Fruit fly (Drosophila melanogaster) whole organism, embryonic: Measurements from ENCODE around the gene CG14085.

Experiments used
- CG10147 ChIP-seq: fragments of 200-800 bp; sonication (Bioruptor generic); optimal IDR thresholded peaks from 2 replicates; lab custom pipeline; 2019; ENCODE audit warnings: missing biosample characterization, mild to moderate bottlenecking, missing genetic modification characterization, moderate library complexity
- CG10431 ChIP-seq: fragments of 200-800 bp; sonication (Bioruptor generic); optimal IDR thresholded peaks from 3 replicates; lab custom pipeline; 2018; ENCODE audit warnings: missing biosample characterization, mild to moderate bottlenecking, missing genetic modification characterization
- CG12391 ChIP-seq: fragments of 200-800 bp; sonication (Bioruptor generic); optimal IDR thresholded peaks from 3 replicates; lab custom pipeline; 2018; ENCODE audit warnings: missing biosample characterization, mild to moderate bottlenecking, missing genetic modification characterization, moderate library complexity
- CG15601 ChIP-seq: fragments of 200-800 bp; sonication (Bioruptor generic); optimal IDR thresholded peaks from 3 replicates; lab custom pipeline; 2019; ENCODE audit warnings: missing biosample characterization, mild to moderate bottlenecking, missing genetic modification characterization, moderate library complexity
- CG17802 ChIP-seq: fragments of 200-800 bp; sonication (Bioruptor generic); optimal IDR thresholded peaks from 2 replicates; lab custom pipeline; 2018; ENCODE audit warnings: missing biosample characterization, mild to moderate bottlenecking, missing genetic modification characterization, moderate library complexity
- CG2678 ChIP-seq: fragments of 200-800 bp; sonication (Bioruptor generic); optimal IDR thresholded peaks from 3 replicates; lab custom pipeline; 2019; ENCODE audit warnings: missing biosample characterization, mild to moderate bottlenecking, missing genetic modification characterization, moderate library complexity
- CG2712 ChIP-seq: fragments of 200-800 bp; optimal IDR thresholded peaks from 3 replicates; lab custom pipeline; 2019; ENCODE audit warnings: missing biosample characterization, mild to moderate bottlenecking, missing genetic modification characterization, moderate library complexity
- CG31441 ChIP-seq: fragments of 200-800 bp; sonication (Bioruptor generic); IDR thresholded peaks from 2 replicates; pipeline ENCODE4 v1.3.6; 2022; ENCODE audit warnings: missing biosample characterization, missing genetic modification characterization
- CG33557 ChIP-seq: fragments of 200-800 bp; sonication (Bioruptor generic); optimal IDR thresholded peaks from 2 replicates; lab custom pipeline; 2019; ENCODE audit warnings: missing biosample characterization, mild to moderate bottlenecking, missing genetic modification characterization, moderate library complexity
- CG3726 ChIP-seq: fragments of 200-800 bp; sonication (Bioruptor generic); IDR thresholded peaks from 3 replicates; pipeline ENCODE4, ENCODE4 v1.3.6; 2022; ENCODE audit warnings: missing biosample characterization, missing genetic modification characterization
- CG42726 ChIP-seq: fragments of 200-800 bp; sonication (Bioruptor generic); IDR thresholded peaks from 2 replicates; pipeline ENCODE4 v1.3.6; 2022; ENCODE audit warnings: missing biosample characterization, missing genetic modification characterization; ENCODE audit not compliant: partially characterized antibody
- CG4424 ChIP-seq: fragments of 200-800 bp; sonication (Bioruptor generic); optimal IDR thresholded peaks from 3 replicates; lab custom pipeline; 2016; ENCODE audit warnings: missing biosample characterization, missing genetic modification characterization
- CG6683 ChIP-seq: fragments of 200-800 bp; sonication (Bioruptor generic); optimal IDR thresholded peaks from 2 replicates; lab custom pipeline; 2017; ENCODE audit warnings: missing biosample characterization, mild to moderate bottlenecking, missing genetic modification characterization, missing genetic modification reagents
- CG7839 ChIP-seq: fragments of 200-800 bp; sonication (Bioruptor generic); optimal IDR thresholded peaks from 3 replicates; lab custom pipeline; 2018; ENCODE audit warnings: missing biosample characterization, mild to moderate bottlenecking, missing genetic modification characterization, moderate library complexity
- CG8388 ChIP-seq: fragments of 200-800 bp; sonication (Bioruptor generic); optimal IDR thresholded peaks from 2 replicates; lab custom pipeline; 2019; ENCODE audit warnings: missing biosample characterization, mild to moderate bottlenecking, missing genetic modification characterization, moderate library complexity
- CG9727 ChIP-seq: fragments of 200-800 bp; sonication (Bioruptor generic); optimal IDR thresholded peaks from 3 replicates; lab custom pipeline; 2017; ENCODE audit warnings: missing biosample characterization, mild to moderate bottlenecking, missing genetic modification characterization
- D19A ChIP-seq: fragments of 200-800 bp; optimal IDR thresholded peaks from 3 replicates; lab custom pipeline; 2019; ENCODE audit warnings: missing biosample characterization, mild to moderate bottlenecking, missing genetic modification characterization, moderate library complexity
- Dip3 ChIP-seq: fragments of 200-800 bp; sonication (Bioruptor generic); optimal IDR thresholded peaks from 3 replicates; lab custom pipeline; 2016; ENCODE audit warnings: missing biosample characterization, missing genetic modification characterization
- Doc2 ChIP-seq: fragments of 200-800 bp; sonication (Bioruptor generic); IDR thresholded peaks from 2 replicates; pipeline ENCODE4 v1.3.6; 2022; ENCODE audit warnings: missing biosample characterization, missing genetic modification characterization
- HLH54F ChIP-seq: fragments of 200-800 bp; sonication (Bioruptor generic); optimal IDR thresholded peaks from 3 replicates; lab custom pipeline; 2016; ENCODE audit warnings: missing biosample characterization, missing genetic modification characterization
- Hmr ChIP-seq: fragments of 200-800 bp; sonication (Bioruptor generic); optimal IDR thresholded peaks from 3 replicates; lab custom pipeline; 2017; ENCODE audit warnings: mild to moderate bottlenecking, missing biosample characterization, missing genetic modification reagents, missing genetic modification characterization
- Hr51 ChIP-seq, 2 experiments: fragments of 200-800 bp; sonication (Bioruptor generic); optimal IDR thresholded peaks; 2 replicates in 1 of 2; 3 replicates in 1 of 2; lab custom pipeline; 2016 to 2018; ENCODE audit warnings: missing biosample characterization in 2 of 2, missing genetic modification characterization in 2 of 2, mild to moderate bottlenecking in 1 of 2, moderate library complexity in 1 of 2
- Ptx1 ChIP-seq: fragments of 200-800 bp; sonication (Bioruptor generic); IDR thresholded peaks from 2 replicates; pipeline ENCODE4 v1.3.6; 2022; ENCODE audit warnings: missing biosample characterization, missing genetic modification characterization
- Side ChIP-seq: fragments of 200-800 bp; sonication (Bioruptor generic); optimal IDR thresholded peaks from 2 replicates; lab custom pipeline; 2016; ENCODE audit warnings: missing biosample characterization, missing genetic modification characterization
- Sox102F ChIP-seq: fragments of 200-800 bp; sonication (Bioruptor generic); optimal IDR thresholded peaks from 2 replicates; lab custom pipeline; 2018; ENCODE audit warnings: missing biosample characterization, mild to moderate bottlenecking, missing genetic modification characterization, moderate library complexity
- Ssrp ChIP-seq: fragments of 200-800 bp; sonication (Bioruptor generic); optimal IDR thresholded peaks from 2 replicates; lab custom pipeline; 2018; ENCODE audit warnings: missing biosample characterization, mild to moderate bottlenecking, missing genetic modification characterization, moderate library complexity
- Xbp1 ChIP-seq: fragments of 200-800 bp; sonication (Bioruptor generic); optimal IDR thresholded peaks from 3 replicates; lab custom pipeline; 2016; ENCODE audit warnings: missing biosample characterization, mild to moderate bottlenecking, missing genetic modification characterization
- abd-A ChIP-seq: fragments of 200-800 bp; sonication (Bioruptor generic); optimal IDR thresholded peaks from 3 replicates; lab custom pipeline; 2019; ENCODE audit warnings: missing biosample characterization, mild to moderate bottlenecking, missing genetic modification characterization, moderate library complexity
- al ChIP-seq: fragments of 200-800 bp; sonication (Bioruptor generic); IDR thresholded peaks from 2 replicates; pipeline ENCODE4 v1.3.6; 2022; ENCODE audit warnings: missing biosample characterization, missing genetic modification characterization
- chinmo ChIP-seq: fragments of 200-800 bp; sonication (Bioruptor generic); IDR thresholded peaks from 4 replicates; pipeline ENCODE4 v1.3.6; 2022; ENCODE audit warnings: missing biosample characterization, missing genetic modification characterization; ENCODE audit not compliant: partially characterized antibody
- chm ChIP-seq: fragments of 200-800 bp; sonication (Bioruptor generic); IDR thresholded peaks from 2 replicates; pipeline ENCODE4 v1.3.6; 2022; ENCODE audit warnings: missing biosample characterization, missing genetic modification characterization
- crol ChIP-seq: fragments of 200-800 bp; sonication (Bioruptor generic); IDR thresholded peaks from 2 replicates; pipeline ENCODE4 v1.3.6; 2022; ENCODE audit warnings: missing biosample characterization, missing genetic modification characterization
- dmrt99B ChIP-seq: fragments of 200-800 bp; sonication (Bioruptor generic); optimal IDR thresholded peaks from 2 replicates; lab custom pipeline; 2018; ENCODE audit warnings: missing biosample characterization, mild to moderate bottlenecking, missing genetic modification characterization, moderate library complexity
- eve ChIP-seq, 2 experiments: fragments of >200 bp; optimal IDR thresholded peaks; 2 replicates each; lab custom pipeline; 2017; ENCODE audit warnings: missing biosample characterization in 2 of 2, missing genetic modification characterization in 2 of 2
- fd64A ChIP-seq: fragments of 200-800 bp; sonication (Bioruptor generic); optimal IDR thresholded peaks from 3 replicates; lab custom pipeline; 2018; ENCODE audit warnings: missing biosample characterization, mild to moderate bottlenecking, missing genetic modification characterization
- gem ChIP-seq: fragments of 200-800 bp; sonication (Bioruptor generic); optimal IDR thresholded peaks from 2 replicates; lab custom pipeline; 2019; ENCODE audit warnings: missing biosample characterization, mild to moderate bottlenecking, missing genetic modification characterization, moderate library complexity
- jing ChIP-seq: fragments of 200-800 bp; sonication (Bioruptor generic); optimal IDR thresholded peaks from 2 replicates; lab custom pipeline; 2018; ENCODE audit warnings: missing biosample characterization, mild to moderate bottlenecking, missing genetic modification characterization
- jumu ChIP-seq: fragments of 200-800 bp; sonication (Bioruptor generic); optimal IDR thresholded peaks from 3 replicates; lab custom pipeline; 2016; ENCODE audit warnings: missing biosample characterization, missing genetic modification characterization
- lbe ChIP-seq: fragments of 200-800 bp; sonication (Bioruptor generic); optimal IDR thresholded peaks from 2 replicates; lab custom pipeline; 2016; ENCODE audit warnings: missing biosample characterization, mild to moderate bottlenecking, missing genetic modification characterization
- maf-S ChIP-seq: fragments of 200-800 bp; sonication (Bioruptor generic); optimal IDR thresholded peaks from 2 replicates; lab custom pipeline; 2016; ENCODE audit warnings: missing biosample characterization, missing genetic modification characterization
- mirr ChIP-seq: fragments of 200-800 bp; sonication (Bioruptor generic); optimal IDR thresholded peaks from 3 replicates; lab custom pipeline; 2018; ENCODE audit warnings: missing biosample characterization, mild to moderate bottlenecking, missing genetic modification characterization
- sisA ChIP-seq: fragments of 200-800 bp; sonication (Bioruptor generic); IDR thresholded peaks from 2 replicates; pipeline ENCODE4 v1.3.6; 2022; ENCODE audit warnings: missing biosample characterization, missing genetic modification characterization
- tgo ChIP-seq: fragments of 200-800 bp; sonication (Bioruptor generic); IDR thresholded peaks from 3 replicates; pipeline ENCODE4 v1.3.6; 2022; ENCODE audit warnings: missing biosample characterization, missing genetic modification characterization
- tll ChIP-seq, 2 experiments: fragments of 200-800 bp in 1 of 2; fragments of >200 bp in 1 of 2; sonication (Bioruptor generic) in 1 of 2; optimal IDR thresholded peaks; 2 replicates each; lab custom pipeline; 2017 to 2019; ENCODE audit warnings: missing biosample characterization in 2 of 2, missing genetic modification characterization in 2 of 2, mild to moderate bottlenecking in 1 of 2, moderate library complexity in 1 of 2
- vvl ChIP-seq: fragments of 200-800 bp; sonication (Bioruptor generic); IDR thresholded peaks from 2 replicates; pipeline ENCODE4 v1.3.6; 2022; ENCODE audit warnings: missing biosample characterization, missing genetic modification characterization

CG14085 gene

DNA sequence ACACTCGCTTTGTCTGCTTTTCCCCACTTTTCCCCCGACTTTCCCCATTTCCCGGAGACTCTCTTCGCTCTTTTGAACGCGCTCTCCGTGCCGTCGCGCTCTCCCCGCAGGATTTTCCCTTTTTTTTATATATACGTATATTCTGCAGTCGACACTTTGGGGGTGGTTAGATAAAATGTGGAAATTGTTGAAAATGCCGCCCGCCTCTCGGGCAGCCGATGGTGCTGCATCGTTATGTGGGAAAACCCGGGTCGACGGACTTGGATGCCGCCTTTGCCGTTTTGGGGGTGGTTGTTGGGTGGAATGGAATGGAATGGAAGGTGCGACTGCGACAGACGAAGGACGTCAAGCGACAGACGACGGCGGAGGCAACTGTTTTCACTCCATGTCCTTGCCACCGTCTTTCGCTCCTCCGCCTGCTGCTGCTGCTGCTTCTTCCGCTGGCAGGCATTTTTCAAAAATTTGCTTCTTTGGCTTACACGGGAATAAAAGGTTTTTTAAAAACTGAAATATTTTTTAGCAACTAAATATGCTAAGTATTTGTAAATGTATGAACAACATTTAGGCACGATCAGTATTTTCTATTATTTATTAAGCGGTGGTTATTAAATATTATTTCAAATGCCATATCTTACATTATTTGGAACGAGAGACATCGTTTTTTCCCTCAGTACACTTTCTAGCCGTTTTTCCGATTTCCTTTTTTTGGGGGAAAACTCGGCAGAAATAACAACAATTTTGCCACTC is 38.2 kb upstream of the CG14085 start (continued):
- TF ChIP-seq CG2678 (tag; lab: Kevin White, UChicago) (peak; percentile 63), eve (GFP tag; optimal IDR thresholded peaks at IDR 0.05; lab: Kevin White, UChicago) (peak in 1 of 2 experiments; percentile 25), CG4424 (GFP tag; lab: Kevin White, UChicago) (no peak), mirr (no peak), gem (tag; lab: Kevin White, UChicago) (peak; percentile 71), dmrt99B (tag; lab: Kevin White, UChicago) (peak; percentile 63), Hmr (peak; percentile 59), jumu (no peak), Ptx1 (GFP tag; lab: Robert Waterston, UW) (peak; percentile 23; the same call in 1 of the 2 replicates), Xbp1 (GFP tag; lab: Kevin White, UChicago) (peak; percentile 39), CG42726 (GFP tag; lab: Robert Waterston, UW) (no peak), CG33557 (GFP tag; lab: Kevin White, UChicago) (no peak), CG9727 (GFP tag; lab: Kevin White, UChicago) (peak; percentile 43), lbe (GFP tag; lab: Kevin White, UChicago) (no peak), CG12391 (peak; percentile 50), D19A (tag; lab: Kevin White, UChicago) (peak; percentile 18), CG7839 (tag; lab: Kevin White, UChicago) (peak; percentile 52)

DNA sequence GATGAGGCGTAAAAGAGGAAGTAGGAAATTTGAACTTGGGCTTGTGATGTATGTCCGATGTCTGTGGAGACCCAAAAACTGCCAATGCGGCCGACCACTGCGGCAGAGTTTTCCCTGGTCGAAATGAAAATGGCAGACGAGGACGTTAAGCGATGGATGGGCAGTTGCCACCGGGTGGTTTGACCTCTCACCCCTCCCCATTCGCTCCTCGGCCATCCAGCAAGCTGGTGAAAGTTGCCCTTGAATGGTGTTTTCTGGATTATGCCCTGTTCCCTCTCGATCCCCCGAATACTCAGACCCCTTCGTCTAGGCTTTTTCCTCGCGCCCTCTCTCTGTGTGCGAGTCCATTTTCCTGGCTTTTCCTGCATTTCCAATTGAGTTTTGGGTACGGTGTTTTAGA is 37.5 kb upstream of the CG14085 start:
- TF ChIP-seq fd64A (no peak), CG3726 (no peak), abd-A (tag; lab: Kevin White, UChicago) (peak; percentile 86), al (GFP tag; lab: Robert Waterston, UW) (no peak), tgo (GFP tag; lab: Robert Waterston, UW) (no peak), Dip3 (GFP tag; lab: Kevin White, UChicago) (no peak), crol (GFP tag; lab: Robert Waterston, UW) (peak; percentile 58), chm (GFP tag; lab: Robert Waterston, UW) (0 out of 2 replicates have a peak, but pooled peaks have one; percentile 17), CG6683 (GFP tag; lab: Kevin White, UChicago) (no peak), Side (GFP tag; lab: Kevin White, UChicago) (no peak), HLH54F (no peak), maf-S (GFP tag; lab: Kevin White, UChicago) (no peak), chinmo (GFP tag; lab: Robert Waterston, UW) (no peak), jing (no peak), CG10147 (no peak)

DNA sequence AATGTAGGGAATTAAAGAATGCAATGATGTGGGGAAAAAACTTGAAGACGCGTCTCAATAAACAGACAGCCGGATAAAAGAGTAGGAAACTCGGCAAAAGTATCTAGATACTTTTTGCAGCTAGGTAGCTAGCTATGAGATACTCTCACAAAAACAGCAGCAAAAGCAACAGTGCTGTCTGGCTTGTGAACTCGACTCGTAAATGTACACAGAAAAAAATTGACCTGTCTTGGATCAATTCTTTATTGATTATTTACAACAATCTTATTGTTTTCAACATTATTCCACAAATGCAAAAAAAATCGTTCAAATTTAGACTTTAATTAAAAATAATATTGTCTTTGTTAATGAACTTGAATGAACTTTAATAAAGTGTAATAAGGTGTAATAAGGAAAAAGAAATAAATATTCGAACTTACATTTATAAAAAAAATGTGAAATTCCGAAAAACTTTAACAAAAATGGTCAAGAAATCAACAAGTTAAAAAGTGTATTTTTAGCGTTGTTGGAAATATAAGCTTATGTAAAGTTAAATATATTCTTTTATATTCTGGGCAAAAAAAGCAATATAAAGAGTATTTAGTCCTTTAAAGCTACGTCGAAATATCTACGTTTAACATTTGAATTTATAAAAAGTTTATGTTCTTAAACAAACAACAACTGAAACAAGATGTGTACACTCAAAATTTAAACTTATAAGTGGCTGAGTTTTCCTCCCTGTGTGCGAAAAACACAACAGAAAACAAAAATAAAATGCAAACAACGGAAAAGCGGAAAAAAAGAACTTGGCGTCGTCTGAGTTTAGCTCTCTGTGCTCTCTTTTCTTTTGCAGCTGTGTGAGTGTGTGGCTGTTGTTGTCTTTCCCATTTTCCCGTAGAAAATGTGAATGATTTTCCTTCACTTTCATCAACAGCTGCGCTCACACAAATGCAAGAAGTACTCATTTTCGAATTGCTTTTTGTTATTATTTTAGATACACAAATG is 35.1 kb upstream of the CG14085 start:
- TF ChIP-seq Sox102F (GFP tag; lab: Kevin White, UChicago), result peak; percentile 28
- no peak for TF ChIP-seq tll (GFP tag; optimal IDR thresholded peaks at IDR 0.05; lab: Kevin White, UChicago)
- no peak for TF ChIP-seq vvl (GFP tag; lab: Robert Waterston, UW)
- TF ChIP-seq CG31441 (GFP tag; lab: Robert Waterston, UW), result peak; percentile 41; the same call in 1 of the 2 replicates
- TF ChIP-seq CG2712 (tag; lab: Kevin White, UChicago), result peak; percentile 10
- no peak for TF ChIP-seq sisA (GFP tag; lab: Robert Waterston, UW)
- no peak for TF ChIP-seq CG15601 (tag; lab: Kevin White, UChicago)
- no peak for TF ChIP-seq CG17802 (tag; lab: Kevin White, UChicago)
- TF ChIP-seq gem (tag; lab: Kevin White, UChicago), result peak; percentile 45
- peak in 1 of 2 experiments; percentile 12 for TF ChIP-seq Hr51 (GFP tag; optimal IDR thresholded peaks at IDR 0.05; lab: Kevin White, UChicago)
- peak; percentile 13 for TF ChIP-seq CG8388 (GFP tag; lab: Kevin White, UChicago)
- no peak for TF ChIP-seq Doc2
- peak; percentile 10 for TF ChIP-seq Ssrp (tag; lab: Kevin White, UChicago)
- no peak for TF ChIP-seq CG10431 (GFP tag; lab: Kevin White, UChicago)
